Worm (Caenorhabditis elegans) whole organism, L4 larva: Measurements from ENCODE around the gene srxa-12.

Experiments
- F10B5.3 ChIP-seq: sonication (generic microtip); optimal IDR thresholded peaks from 2 replicates; lab custom pipeline; 2016; ENCODE audit warnings: mild to moderate bottlenecking, missing genetic modification characterization, missing compliant biosample characterization
- F49E8.2 ChIP-seq: sonication (generic microtip); optimal IDR thresholded peaks from 2 replicates; lab custom pipeline; 2016; ENCODE audit warnings: missing compliant biosample characterization, mild to moderate bottlenecking, missing genetic modification characterization, borderline replicate concordance
- R02D3.7 ChIP-seq: fragments of 150-350 bp; sonication (generic microtip); optimal IDR thresholded peaks from 3 replicates; lab custom pipeline; 2014; ENCODE audit warnings: missing biosample characterization, missing genetic modification characterization
- Y5F2A.4 ChIP-seq: fragments of 200-800 bp; sonication (Bioruptor generic); optimal IDR thresholded peaks from 2 replicates; lab custom pipeline; 2018; ENCODE audit warnings: mild to moderate bottlenecking, missing genetic modification characterization, missing compliant biosample characterization
- Y75B8A.6 ChIP-seq: fragments of 200-800 bp; sonication (Bioruptor generic); IDR thresholded peaks from 2 replicates; pipeline ENCODE4 v1.3.6; 2022; ENCODE audit warnings: missing genetic modification reagents, missing genetic modification characterization, missing compliant biosample characterization
- ZK546.5 ChIP-seq, 2 experiments: sonication (generic microtip); optimal IDR thresholded peaks; 2 replicates each; lab custom pipeline; 2017; ENCODE audit warnings: missing biosample characterization in 2 of 2, missing genetic modification characterization in 2 of 2
- aha-1 ChIP-seq: fragments of 150-350 bp; peaks from one replicate; lab custom pipeline; 2014; ENCODE audit warnings: missing biosample characterization, missing genetic modification characterization
- ama-1 ChIP-seq: fragments of 150-350 bp; optimal IDR thresholded peaks from 2 replicates; lab custom pipeline; 2014; ENCODE audit warnings: inconsistent platforms, mixed read lengths
- ceh-82 ChIP-seq: sonication (generic microtip); optimal IDR thresholded peaks from 2 replicates; lab custom pipeline; 2017; ENCODE audit warnings: missing biosample characterization, missing genetic modification characterization
- ces-1 ChIP-seq: fragments of 150-350 bp; sonication (generic microtip); optimal IDR thresholded peaks from 4 replicates; lab custom pipeline; 2014; ENCODE audit warnings: missing biosample characterization, missing genetic modification reagents, missing genetic modification characterization
- cey-2 ChIP-seq: sonication (generic microtip); optimal IDR thresholded peaks from 3 replicates; lab custom pipeline; 2017; ENCODE audit warnings: missing genetic modification characterization, mild to moderate bottlenecking, missing compliant biosample characterization, antibody characterized with exemption, borderline replicate concordance; ENCODE audit not compliant: insufficient read depth
- daf-12 ChIP-seq: fragments of 150-350 bp; optimal IDR thresholded peaks from 2 replicates; lab custom pipeline; 2014; ENCODE audit warnings: missing biosample characterization, missing genetic modification reagents, missing genetic modification characterization
- daf-16 ChIP-seq, 3 experiments: sonication (generic microtip); optimal IDR thresholded peaks; 2 replicates each; lab custom pipeline; 2016 to 2017; ENCODE audit warnings: missing genetic modification characterization in 3 of 3, missing genetic modification reagents in 3 of 3, mild to moderate bottlenecking in 2 of 3, missing compliant biosample characterization in 2 of 3, missing biosample characterization in 1 of 3, moderate library complexity in 1 of 3
- daf-8 ChIP-seq: fragments of 200-800 bp; sonication (Bioruptor generic); IDR thresholded peaks from 2 replicates; pipeline ENCODE4 v1.3.6; 2022; ENCODE audit warnings: missing genetic modification characterization, missing compliant biosample characterization
- dmd-6 ChIP-seq: fragments of 200-800 bp; sonication (Bioruptor generic); IDR thresholded peaks from 2 replicates; pipeline ENCODE4 v1.3.6; 2022; ENCODE audit warnings: missing genetic modification reagents, missing genetic modification characterization, missing compliant biosample characterization
- dve-1 ChIP-seq: sonication (generic microtip); optimal IDR thresholded peaks from 2 replicates; lab custom pipeline; 2017; ENCODE audit warnings: antibody characterized with exemption, mild to moderate bottlenecking, missing genetic modification characterization, missing compliant biosample characterization; ENCODE audit not compliant: insufficient read depth
- egl-43 ChIP-seq: fragments of 200-800 bp; sonication (Bioruptor generic); IDR thresholded peaks from 2 replicates; pipeline ENCODE4 v1.3.6; 2022; ENCODE audit warnings: missing genetic modification reagents, missing genetic modification characterization, missing compliant biosample characterization
- lim-7 ChIP-seq: fragments of 200-800 bp; sonication (Bioruptor generic); IDR thresholded peaks from 2 replicates; pipeline ENCODE4 v1.3.6; 2022; ENCODE audit warnings: missing genetic modification characterization, missing compliant biosample characterization
- lin-1 ChIP-seq: fragments of 200-800 bp; sonication (Bioruptor generic); IDR thresholded peaks from 2 replicates; pipeline ENCODE4 v1.3.6; 2022; ENCODE audit warnings: missing genetic modification reagents, missing genetic modification characterization, missing compliant biosample characterization
- lin-29 ChIP-seq: fragments of 200-800 bp; sonication (Bioruptor generic); IDR thresholded peaks from 2 replicates; pipeline ENCODE4 v1.3.6; 2022; ENCODE audit warnings: missing genetic modification reagents, missing genetic modification characterization, missing compliant biosample characterization
- lin-38 ChIP-seq: fragments of 200-800 bp; sonication (Bioruptor generic); IDR thresholded peaks from 2 replicates; pipeline ENCODE4 v1.3.6; 2022; ENCODE audit warnings: missing genetic modification reagents, missing genetic modification characterization, missing compliant biosample characterization
- lin-39 ChIP-seq: fragments of 150-350 bp; optimal IDR thresholded peaks from 2 replicates; lab custom pipeline; 2014; ENCODE audit warnings: missing biosample characterization, missing genetic modification reagents, missing genetic modification characterization
- lir-3 ChIP-seq: sonication (generic microtip); optimal IDR thresholded peaks from 2 replicates; lab custom pipeline; 2016; ENCODE audit warnings: mild to moderate bottlenecking, missing genetic modification characterization, missing compliant biosample characterization
- lsy-2 ChIP-seq, 2 experiments: fragments of 150-350 bp in 1 of 2; sonication (generic microtip) in 1 of 2; optimal IDR thresholded peaks; 2 replicates each; lab custom pipeline; 2014 to 2017; ENCODE audit warnings: missing biosample characterization in 2 of 2, missing genetic modification characterization in 2 of 2
- madf-5 ChIP-seq, 2 experiments: fragments of 200-800 bp; sonication (Bioruptor generic); IDR thresholded peaks; 2 replicates each; pipeline ENCODE4 v1.3.6; 2022; ENCODE audit warnings: missing compliant biosample characterization in 2 of 2, missing genetic modification characterization in 2 of 2
- mep-1 ChIP-seq: fragments of 150-350 bp; sonication (generic microtip); optimal IDR thresholded peaks from 3 replicates; lab custom pipeline; 2014; ENCODE audit warnings: missing biosample characterization, missing genetic modification characterization
- nhr-111 ChIP-seq: fragments of 200-800 bp; sonication (Bioruptor generic); optimal IDR thresholded peaks from 2 replicates; lab custom pipeline; 2018; ENCODE audit warnings: mild to moderate bottlenecking, missing genetic modification characterization, missing compliant biosample characterization
- nhr-237 ChIP-seq: sonication (generic microtip); optimal IDR thresholded peaks from 2 replicates; lab custom pipeline; 2017; ENCODE audit warnings: missing biosample characterization, missing genetic modification characterization
- nhr-28 ChIP-seq: fragments of 150-350 bp; optimal IDR thresholded peaks from 2 replicates; lab custom pipeline; 2014; ENCODE audit warnings: missing biosample characterization, missing genetic modification characterization
- nhr-41 ChIP-seq: fragments of 200-800 bp; sonication (Bioruptor generic); IDR thresholded peaks from 2 replicates; pipeline ENCODE4 v1.3.6; 2022; ENCODE audit warnings: missing genetic modification reagents, missing genetic modification characterization, missing compliant biosample characterization
- nhr-48 ChIP-seq: sonication (generic microtip); optimal IDR thresholded peaks from 2 replicates; lab custom pipeline; 2016; ENCODE audit warnings: mild to moderate bottlenecking, missing genetic modification characterization, missing compliant biosample characterization
- nhr-77 ChIP-seq: fragments of 150-350 bp; optimal IDR thresholded peaks from 2 replicates; lab custom pipeline; 2014; ENCODE audit warnings: missing biosample characterization, missing genetic modification characterization
- saeg-2 ChIP-seq: fragments of 200-800 bp; sonication (Bioruptor generic); IDR thresholded peaks from 2 replicates; pipeline ENCODE4 v1.3.6; 2022; ENCODE audit warnings: missing genetic modification reagents, missing genetic modification characterization, missing compliant biosample characterization
- snpc-4 ChIP-seq: fragments of 150-350 bp; optimal IDR thresholded peaks from 2 replicates; lab custom pipeline; 2014; ENCODE audit warnings: missing biosample characterization, missing genetic modification characterization
- spr-3 ChIP-seq: fragments of 200-800 bp; sonication (Bioruptor generic); optimal IDR thresholded peaks from 2 replicates; lab custom pipeline; 2018; ENCODE audit warnings: mild to moderate bottlenecking, missing genetic modification characterization, missing compliant biosample characterization
- tra-1 ChIP-seq: fragments of 200-800 bp; sonication (Bioruptor generic); IDR thresholded peaks from 2 replicates; pipeline ENCODE4 v1.3.6; 2022; ENCODE audit warnings: missing genetic modification reagents, missing genetic modification characterization, missing compliant biosample characterization
- vab-7 ChIP-seq: fragments of 200-800 bp; sonication (Bioruptor generic); IDR thresholded peaks from 2 replicates; pipeline ENCODE4 v1.3.6; 2022; ENCODE audit warnings: missing genetic modification reagents, missing genetic modification characterization, missing compliant biosample characterization
- zag-1 ChIP-seq: fragments of 150-350 bp; optimal IDR thresholded peaks from 2 replicates; lab custom pipeline; 2014; ENCODE audit warnings: missing biosample characterization, missing genetic modification characterization

srxa-12 gene

ce11 chrV:13909400-13909799 is 17.1 kb upstream of the srxa-12 start, which contains the start of gene C06B3.7 (continued):
- TF ChIP-seq dmd-6 (GFP tag; lab: Robert Waterston, UW) (peak; percentile 95), daf-16 (GFP tag; optimal IDR thresholded peaks at IDR 0.05; lab: Kevin White, UChicago) (peak; percentile 51 to 83), daf-16 (tag; optimal IDR thresholded peaks at IDR 0.05; lab: Kevin White, UChicago) (peak; percentile 99), nhr-28 (tag; lab: Kevin White, UChicago) (peak; percentile 95), nhr-111 (GFP tag; lab: Kevin White, UChicago) (no peak), cey-2 (tag; lab: Kevin White, UChicago) (peak; percentile 65), F49E8.2 (tag; lab: Kevin White, UChicago) (no peak), lin-29 (GFP tag; lab: Robert Waterston, UW) (no peak), lin-39 (tag; lab: Kevin White, UChicago) (no peak), spr-3 (GFP tag; lab: Kevin White, UChicago) (no peak), daf-12 (tag; lab: Kevin White, UChicago) (no peak), F10B5.3 (no peak), nhr-41 (no peak), saeg-2 (GFP tag; lab: Robert Waterston, UW) (0 out of 2 replicates have a peak, but pooled peaks have one; percentile 10), Y75B8A.6 (GFP tag; lab: Robert Waterston, UW) (no peak), Y5F2A.4 (no peak), ama-1 (lab: Kevin White, UChicago) (peak; percentile 81), egl-43 (no peak), nhr-48 (tag; lab: Kevin White, UChicago) (peak; percentile 75), snpc-4 (tag; lab: Kevin White, UChicago) (no peak), ZK546.5 (tag; optimal IDR thresholded peaks at IDR 0.05; lab: Kevin White, UChicago) (no peak), nhr-237 (tag; lab: Kevin White, UChicago) (no peak)
- TF ChIP-seq, all 104 proteins: peak for 36

DNA sequence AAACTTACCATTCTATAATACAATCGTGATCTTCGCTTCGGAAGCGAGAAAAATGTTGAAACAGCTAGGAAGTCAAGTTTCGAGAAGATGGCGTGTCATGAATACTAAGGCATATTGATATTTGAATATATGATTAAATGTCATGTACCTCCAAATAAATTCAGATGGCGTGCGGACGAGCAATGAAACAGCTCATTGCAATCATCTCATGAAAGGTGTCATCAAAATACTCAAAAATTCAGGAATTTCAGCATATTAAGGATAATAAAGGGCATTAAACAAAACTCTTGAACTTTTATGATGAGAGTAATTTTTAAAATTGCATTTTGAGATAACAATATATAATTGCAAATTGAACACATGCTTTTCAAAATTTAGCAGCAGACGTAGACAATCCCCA is 11.1 kb upstream of the srxa-12 start, which contains the start of gene gcy-32:
Gene gcy-32, minus strand, starts transcription at position 101 of the 400 bp plus-strand sequence.
- TF ChIP-seq Y5F2A.4 = no peak
- TF ChIP-seq lin-38 (GFP tag; lab: Robert Waterston, UW) = no peak
- no peak for TF ChIP-seq lin-1 (GFP tag; lab: Robert Waterston, UW)
- no peak for TF ChIP-seq lim-7 (GFP tag; lab: Robert Waterston, UW)
- TF ChIP-seq mep-1 (tag; lab: Kevin White, UChicago) = no peak
- no peak for TF ChIP-seq lsy-2 (tag; optimal IDR thresholded peaks at IDR 0.05; lab: Kevin White, UChicago)
- no peak for TF ChIP-seq zag-1 (tag; lab: Kevin White, UChicago)
- TF ChIP-seq madf-5 (GFP tag; IDR thresholded peaks at IDR 0.05; lab: Robert Waterston, UW) = no peak
- no peak for TF ChIP-seq ceh-82 (tag; lab: Kevin White, UChicago)
- no peak for TF ChIP-seq lir-3
- no peak for TF ChIP-seq R02D3.7 (tag; lab: Kevin White, UChicago)
- no peak for TF ChIP-seq aha-1 (tag; lab: Kevin White, UChicago)
- TF ChIP-seq tra-1 = no peak
- no peak for TF ChIP-seq daf-8
- TF ChIP-seq vab-7 (GFP tag; lab: Robert Waterston, UW) = no peak
- TF ChIP-seq dve-1 (tag; lab: Kevin White, UChicago) = no peak
- TF ChIP-seq lin-29 (GFP tag; lab: Robert Waterston, UW) = no peak
- no peak for TF ChIP-seq nhr-48 (tag; lab: Kevin White, UChicago)
- no peak for TF ChIP-seq nhr-237 (tag; lab: Kevin White, UChicago)
- no peak for TF ChIP-seq nhr-77 (tag; lab: Kevin White, UChicago)

DNA sequence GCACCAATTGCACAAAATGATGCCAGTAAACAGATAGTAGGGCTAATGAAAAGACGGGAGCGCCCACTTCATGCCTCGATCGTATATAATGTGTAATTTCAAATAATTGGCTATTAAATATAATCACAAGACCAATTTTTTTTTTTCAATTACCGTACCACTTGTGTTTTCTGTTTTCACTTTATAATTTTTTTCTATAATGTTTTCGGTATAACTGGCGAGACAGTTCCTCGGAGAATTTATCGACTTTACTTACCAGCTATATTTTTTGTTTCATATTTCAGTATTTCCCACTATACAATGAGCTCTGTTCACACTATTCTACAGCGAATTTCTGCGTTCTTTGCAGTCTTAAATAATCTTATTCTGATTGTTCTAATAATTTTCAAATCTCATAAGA is 10.3 kb upstream of the srxa-12 start, which contains the start of gene str-252:
Gene str-252, plus strand, starts transcription at position 301 of the 400 bp plus-strand sequence.
- TF ChIP-seq ces-1 (no peak), Y5F2A.4 (no peak)
